Worm (Caenorhabditis elegans) whole organism, mixed stage, embryonic: ENCODE results near the gene C18H7.11.

Experiments used
- blmp-1 ChIP-seq: fragments of 150-350 bp; optimal IDR thresholded peaks from 2 replicates; lab custom pipeline; 2014; ENCODE audit warnings: missing biosample characterization, missing genetic modification characterization
- ceh-39 ChIP-seq: fragments of 150-350 bp; optimal IDR thresholded peaks from 2 replicates; lab custom pipeline; 2014; ENCODE audit warnings: missing biosample characterization, missing genetic modification characterization
- elt-1 ChIP-seq: sonication (generic microtip); optimal IDR thresholded peaks from 2 replicates; lab custom pipeline; 2017; ENCODE audit warnings: missing genetic modification characterization, mild to moderate bottlenecking, missing compliant biosample characterization, antibody characterized with exemption, moderate library complexity, borderline replicate concordance; ENCODE audit not compliant: insufficient read depth
- elt-3 ChIP-seq: fragments of 150-350 bp; optimal IDR thresholded peaks from 2 replicates; lab custom pipeline; 2014; ENCODE audit warnings: missing biosample characterization, missing genetic modification characterization
- lin-13 ChIP-seq: fragments of 150-350 bp; optimal IDR thresholded peaks from 2 replicates; lab custom pipeline; 2014; ENCODE audit warnings: missing biosample characterization, missing genetic modification characterization
- lsy-2 ChIP-seq: fragments of 150-350 bp; optimal IDR thresholded peaks from 2 replicates; lab custom pipeline; 2014; ENCODE audit warnings: missing biosample characterization, missing genetic modification characterization
- nhr-28 ChIP-seq: fragments of 150-350 bp; optimal IDR thresholded peaks from 2 replicates; lab custom pipeline; 2014; ENCODE audit warnings: missing biosample characterization, missing genetic modification characterization
- nhr-76 ChIP-seq: sonication (generic microtip); optimal IDR thresholded peaks from 2 replicates; lab custom pipeline; 2017; ENCODE audit warnings: missing biosample characterization, missing genetic modification characterization
- pha-4 ChIP-seq: fragments of 150-350 bp; optimal IDR thresholded peaks from 2 replicates; lab custom pipeline; 2018; ENCODE audit warnings: missing biosample characterization, missing genetic modification reagents, missing genetic modification characterization
- unc-62 ChIP-seq: fragments of 150-350 bp; optimal IDR thresholded peaks from 2 replicates; lab custom pipeline; 2014; ENCODE audit warnings: missing biosample characterization, missing genetic modification reagents, missing genetic modification characterization
- ztf-11 ChIP-seq: fragments of 150-350 bp; optimal IDR thresholded peaks from 2 replicates; lab custom pipeline; 2014; ENCODE audit warnings: missing biosample characterization, missing genetic modification characterization

- no peak for TF ChIP-seq elt-3 (tag; lab: Kevin White, UChicago)
- no peak for TF ChIP-seq nhr-28 (tag; lab: Kevin White, UChicago)
- TF ChIP-seq lsy-2: no peak
- no peak for TF ChIP-seq unc-62 (GFP tag; lab: Kevin White, UChicago)
- no peak for TF ChIP-seq elt-1 (tag; lab: Kevin White, UChicago)
- no peak for TF ChIP-seq nhr-76 (tag; lab: Kevin White, UChicago)
- TF ChIP-seq lin-13 (tag; lab: Kevin White, UChicago): no peak
- no peak for TF ChIP-seq pha-4 (tag; lab: Kevin White, UChicago)
- no peak for TF ChIP-seq blmp-1
- no peak for TF ChIP-seq ceh-39 (tag; lab: Kevin White, UChicago)
- no peak for TF ChIP-seq ztf-11
These were observed 37.9 kb upstream of the C18H7.11 start, which contains the start of gene efn-4 for ce11 chrIV:558735-559284.
